Worm (Caenorhabditis elegans) whole organism, dauer: ENCODE results near the gene clec-257.
"Not testable (repeated sequence)": the region's sequence is repeated elsewhere in the genome, so short reads cannot be mapped to it uniquely, and the experiment has no call there.

Experiments
- unc-62 ChIP-seq: sonication (generic microtip); optimal IDR thresholded peaks from 2 replicates; lab custom pipeline; 2017; ENCODE audit warnings: missing biosample characterization, missing genetic modification reagents, missing genetic modification characterization

The clec-257 gene

ce11 chrV:18772761-18773160 is at the start of gene clec-257:
Gene clec-257 (plus strand): TSS chrV:18773061.
- no peak for TF ChIP-seq unc-62 (GFP tag; lab: Kevin White, UChicago)

ce11 chrV:18723604-18724003 is 49.3 kb upstream of the clec-257 start:
- no peak for TF ChIP-seq unc-62 (GFP tag; lab: Kevin White, UChicago)

- TF ChIP-seq unc-62 (GFP tag; lab: Kevin White, UChicago) = no peak
These were observed 48.8 kb upstream of the clec-257 start for ce11 chrV:18724076-18724475.

ce11 chrV:18725858-18726257 is 47.0 kb upstream of the clec-257 start:
- no peak for TF ChIP-seq unc-62 (GFP tag; lab: Kevin White, UChicago)

ce11 chrV:18729324-18729924 is 43.4 kb upstream of the clec-257 start, which contains the start of gene asp-19:
Gene asp-19 (minus strand): TSS chrV:18729374.
- no peak for TF ChIP-seq unc-62 (GFP tag; lab: Kevin White, UChicago)

ce11 chrV:18731579-18732041 is 41.3 kb upstream of the clec-257 start, which contains the start of the genes asp-18 and scl-19:
Gene asp-18 (minus strand): TSS chrV:18731679.
Gene scl-19 (plus strand): TSS chrV:18731991.
- TF ChIP-seq unc-62 (GFP tag; lab: Kevin White, UChicago) = no peak

- TF ChIP-seq unc-62 (GFP tag; lab: Kevin White, UChicago) = no peak
These were observed 38.9 kb upstream of the clec-257 start for ce11 chrV:18733942-18734341.

- TF ChIP-seq unc-62 (GFP tag; lab: Kevin White, UChicago) = no peak
These were observed 38.5 kb upstream of the clec-257 start, which contains the start of gene scl-20 for ce11 chrV:18734381-18734780. Gene scl-20 (minus strand): TSS chrV:18734481.

ce11 chrV:18737646-18738045 is 35.2 kb upstream of the clec-257 start:
- no peak for TF ChIP-seq unc-62 (GFP tag; lab: Kevin White, UChicago)

- TF ChIP-seq unc-62 (GFP tag; lab: Kevin White, UChicago) = no peak
These were observed 30.8 kb upstream of the clec-257 start, which contains the start of gene clec-250 for ce11 chrV:18742108-18742507. Gene clec-250 (minus strand): TSS chrV:18742208.

- TF ChIP-seq unc-62 (GFP tag; lab: Kevin White, UChicago) = no peak
These were observed 25.8 kb upstream of the clec-257 start, which contains the start of gene clec-251 for ce11 chrV:18746937-18747660. Gene clec-251 (minus strand): TSS chrV:18746987.

- no peak for TF ChIP-seq unc-62 (GFP tag; lab: Kevin White, UChicago)
These were observed 24.1 kb upstream of the clec-257 start, which contains the start of gene clec-252 for ce11 chrV:18748726-18749125. Gene clec-252 (minus strand): TSS chrV:18748826.

- no peak for TF ChIP-seq unc-62 (GFP tag; lab: Kevin White, UChicago)
These were observed 22.4 kb upstream of the clec-257 start, which contains the start of the genes F11D11.21 and F11D11.12 for ce11 chrV:18750445-18750844. Gene F11D11.21 (minus strand): TSS chrV:18750545. Gene F11D11.12 (minus strand): TSS chrV:18750682.

- TF ChIP-seq unc-62 (GFP tag; lab: Kevin White, UChicago) = no peak
These were observed 19.8 kb upstream of the clec-257 start, which contains the start of gene F11D11.6 for ce11 chrV:18753036-18753435. Gene F11D11.6 (minus strand): TSS chrV:18753136.

- not testable (repeated sequence) for TF ChIP-seq unc-62 (GFP tag; lab: Kevin White, UChicago)
These were observed 18.5 kb upstream of the clec-257 start, which contains the start of gene clec-254 for ce11 chrV:18754328-18754727. Gene clec-254 (minus strand): TSS chrV:18754428.

ce11 chrV:18760174-18760573 is 12.7 kb upstream of the clec-257 start, which contains the start of gene F11D11.3:
Gene F11D11.3 (minus strand): TSS chrV:18760274.
- TF ChIP-seq unc-62 (GFP tag; lab: Kevin White, UChicago) = no peak
